Fruit fly (Drosophila melanogaster): ENCODE data around the gene CG34112.
A peak's percentile ranks its signal among the peaks of the same experiment; 100 is the strongest.

The CG34112 gene

dm6 chr3R:4433441-4434077, 39.5 kb upstream of the CG34112 start, which contains the start of the genes eIF3a and CG1074 (continued):
- TF ChIP-seq CG6654 (GFP tag; optimal IDR thresholded peaks at IDR 0.05) (no peak), CG4820 (GFP tag; optimal IDR thresholded peaks at IDR 0.05) (no peak), zfh1 (GFP tag; IDR thresholded peaks at IDR 0.05) (peak; percentile 74; the same call in 2 of the 3 replicates), CG17385 (GFP tag; optimal IDR thresholded peaks at IDR 0.05) (peak; percentile 73), CG6765 (GFP tag; optimal IDR thresholded peaks at IDR 0.05) (peak; percentile 73), run (tag; optimal IDR thresholded peaks at IDR 0.05) (peak; percentile 12), CG10462 (GFP tag; optimal IDR thresholded peaks at IDR 0.05) (no peak), CG8359 (GFP tag; optimal IDR thresholded peaks at IDR 0.05; ENCODE audit: borderline replicate concordance) (no peak), sug (tag; optimal IDR thresholded peaks at IDR 0.05) (peak; percentile 77), CG2712 (tag; optimal IDR thresholded peaks at IDR 0.05) (peak; percentile 69), vnd (GFP tag; IDR thresholded peaks at IDR 0.05; ENCODE audit: partially characterized antibody) (peak; percentile 96), amos (GFP tag; IDR thresholded peaks at IDR 0.05; ENCODE audit: partially characterized antibody) (peak; percentile 98), B-H2 (GFP tag; optimal IDR thresholded peaks at IDR 0.05) (peak; percentile 89), row (GFP tag; IDR thresholded peaks at IDR 0.05) (peak; percentile 63), esg (GFP tag; conservative IDR thresholded peaks at IDR 0.05) (no peak), CG18599 (GFP tag; optimal IDR thresholded peaks at IDR 0.05) (no peak), CG8765 (GFP tag; IDR thresholded peaks at IDR 0.05) (no peak), tin (GFP tag; optimal IDR thresholded peaks at IDR 0.05) (peak; percentile 64), lilli (GFP tag; optimal IDR thresholded peaks at IDR 0.05) (peak; percentile 79), kah (GFP tag; optimal IDR thresholded peaks at IDR 0.05) (peak; percentile 51), Aef1 (GFP tag; IDR thresholded peaks at IDR 0.05) (no peak), CG1602 (GFP tag; optimal IDR thresholded peaks at IDR 0.05) (no peak), CG16863 (GFP tag; optimal IDR thresholded peaks at IDR 0.05) (peak; percentile 32), CG7271 (tag; optimal IDR thresholded peaks at IDR 0.05) (peak; percentile 78), CG34422 (GFP tag; IDR thresholded peaks at IDR 0.05) (peak; percentile 90; the same call in 2 of the 3 replicates), CG11723 (GFP tag; optimal IDR thresholded peaks at IDR 0.05) (peak; percentile 59), Chrac-16 (GFP tag; optimal IDR thresholded peaks at IDR 0.05) (peak; percentile 27), CG4404 (GFP tag; IDR thresholded peaks at IDR 0.05) (peak; percentile 26; the same call in 1 of the 2 replicates), Dip2 (GFP tag; IDR thresholded peaks at IDR 0.05) (no peak), shn (GFP tag; optimal IDR thresholded peaks at IDR 0.05) (peak; percentile 51), ci (GFP tag; IDR thresholded peaks at IDR 0.05) (peak; percentile 88), jumu (GFP tag; optimal IDR thresholded peaks at IDR 0.05) (peak; percentile 42), Nf-YC (tag; optimal IDR thresholded peaks at IDR 0.05) (peak; percentile 64), Dbx (GFP tag; IDR thresholded peaks at IDR 0.05) (peak; percentile 81), Oli (tag; optimal IDR thresholded peaks at IDR 0.05) (no peak), CG2202 (tag; optimal IDR thresholded peaks at IDR 0.05) (peak; percentile 44), CG2889 (GFP tag; IDR thresholded peaks at IDR 0.05) (no peak), Hey (tag; optimal IDR thresholded peaks at IDR 0.05) (no peak), peb (GFP tag; IDR thresholded peaks at IDR 0.05) (no peak), CG4282 (GFP tag; optimal IDR thresholded peaks at IDR 0.05) (peak; percentile 56), CG5953 (GFP tag; IDR thresholded peaks at IDR 0.05) (no peak), ase (GFP tag; IDR thresholded peaks at IDR 0.05) (peak; percentile 48; the same call in 1 of the 3 replicates), wdn (GFP tag; IDR thresholded peaks at IDR 0.05) (no peak), CG8944 (GFP tag; optimal IDR thresholded peaks at IDR 0.05) (peak; percentile 56), Deaf1 (tag; optimal IDR thresholded peaks at IDR 0.05) (peak; percentile 71), CG10654 (GFP tag; optimal IDR thresholded peaks at IDR 0.05) (peak; percentile 40), CG10274 (GFP tag; optimal IDR thresholded peaks at IDR 0.05) (peak; percentile 39), dm (GFP tag; optimal IDR thresholded peaks at IDR 0.05) (peak; percentile 99), ham (GFP tag; IDR thresholded peaks at IDR 0.05) (no peak), CG4854 (GFP tag; optimal IDR thresholded peaks at IDR 0.05) (peak; percentile 55), gt (GFP tag; IDR thresholded peaks at IDR 0.05) (peak; percentile 7; the same call in 1 of the 2 replicates)
